Worm (Caenorhabditis elegans) whole organism, L4 larva: ENCODE measurements around the gene F41E6.5.
A peak's percentile ranks its signal among the peaks of the same experiment; 100 is the strongest.

Source experiments
- F37D6.2 ChIP-seq: sonication (generic microtip); optimal IDR thresholded peaks from 2 replicates; lab custom pipeline; 2016; ENCODE audit warnings: mild to moderate bottlenecking, missing genetic modification characterization, missing compliant biosample characterization
- R02D3.7 ChIP-seq: fragments of 150-350 bp; sonication (generic microtip); optimal IDR thresholded peaks from 3 replicates; lab custom pipeline; 2014; ENCODE audit warnings: missing biosample characterization, missing genetic modification characterization
- T20F7.1 ChIP-seq: fragments of 200-800 bp; sonication (Bioruptor generic); optimal IDR thresholded peaks from 2 replicates; lab custom pipeline; 2018; ENCODE audit warnings: mild to moderate bottlenecking, missing genetic modification characterization, missing compliant biosample characterization
- Y48G9A.11 ChIP-seq: fragments of 200-800 bp; sonication (Bioruptor generic); IDR thresholded peaks from 2 replicates; pipeline ENCODE4 v1.3.6; 2022; ENCODE audit warnings: missing genetic modification reagents, missing genetic modification characterization, missing compliant biosample characterization
- Y5F2A.4 ChIP-seq: fragments of 200-800 bp; sonication (Bioruptor generic); optimal IDR thresholded peaks from 2 replicates; lab custom pipeline; 2018; ENCODE audit warnings: mild to moderate bottlenecking, missing genetic modification characterization, missing compliant biosample characterization
- ZK546.5 ChIP-seq, 2 experiments: sonication (generic microtip); optimal IDR thresholded peaks; 2 replicates each; lab custom pipeline; 2017; ENCODE audit warnings: missing biosample characterization in 2 of 2, missing genetic modification characterization in 2 of 2
- aha-1 ChIP-seq: fragments of 150-350 bp; peaks from one replicate; lab custom pipeline; 2014; ENCODE audit warnings: missing biosample characterization, missing genetic modification characterization
- ama-1 ChIP-seq: fragments of 150-350 bp; optimal IDR thresholded peaks from 2 replicates; lab custom pipeline; 2014; ENCODE audit warnings: inconsistent platforms, mixed read lengths
- ceh-20 ChIP-seq: fragments of 200-800 bp; sonication (Bioruptor generic); IDR thresholded peaks from 2 replicates; pipeline ENCODE4 v1.3.6; 2022; ENCODE audit warnings: missing genetic modification reagents, missing genetic modification characterization, missing compliant biosample characterization
- ces-1 ChIP-seq: fragments of 150-350 bp; sonication (generic microtip); optimal IDR thresholded peaks from 4 replicates; lab custom pipeline; 2014; ENCODE audit warnings: missing biosample characterization, missing genetic modification reagents, missing genetic modification characterization
- cey-2 ChIP-seq: sonication (generic microtip); optimal IDR thresholded peaks from 3 replicates; lab custom pipeline; 2017; ENCODE audit warnings: missing genetic modification characterization, mild to moderate bottlenecking, missing compliant biosample characterization, antibody characterized with exemption, borderline replicate concordance; ENCODE audit not compliant: insufficient read depth
- ctbp-1 ChIP-seq: fragments of 200-800 bp; sonication (Bioruptor generic); IDR thresholded peaks from 2 replicates; pipeline ENCODE4 v1.3.6; 2022; ENCODE audit warnings: missing genetic modification reagents, missing genetic modification characterization, missing compliant biosample characterization
- daf-16 ChIP-seq, 3 experiments: sonication (generic microtip); optimal IDR thresholded peaks; 2 replicates each; lab custom pipeline; 2016 to 2017; ENCODE audit warnings: missing genetic modification characterization in 3 of 3, missing genetic modification reagents in 3 of 3, mild to moderate bottlenecking in 2 of 3, missing compliant biosample characterization in 2 of 3, missing biosample characterization in 1 of 3, moderate library complexity in 1 of 3
- dmd-6 ChIP-seq: fragments of 200-800 bp; sonication (Bioruptor generic); IDR thresholded peaks from 2 replicates; pipeline ENCODE4 v1.3.6; 2022; ENCODE audit warnings: missing genetic modification reagents, missing genetic modification characterization, missing compliant biosample characterization
- dmd-8 ChIP-seq: fragments of 200-800 bp; sonication (Bioruptor generic); IDR thresholded peaks from 2 replicates; pipeline ENCODE4 v1.3.6; 2022; ENCODE audit warnings: missing genetic modification characterization, missing compliant biosample characterization
- dmd-9 ChIP-seq: fragments of 200-800 bp; sonication (Bioruptor generic); IDR thresholded peaks from 2 replicates; pipeline ENCODE4 v1.3.6; 2022; ENCODE audit warnings: missing genetic modification reagents, missing genetic modification characterization, missing compliant biosample characterization
- egl-43 ChIP-seq: fragments of 200-800 bp; sonication (Bioruptor generic); IDR thresholded peaks from 2 replicates; pipeline ENCODE4 v1.3.6; 2022; ENCODE audit warnings: missing genetic modification reagents, missing genetic modification characterization, missing compliant biosample characterization
- fkh-10 ChIP-seq: fragments of 150-350 bp; optimal IDR thresholded peaks from 2 replicates; lab custom pipeline; 2014; ENCODE audit warnings: missing biosample characterization, missing genetic modification reagents, missing genetic modification characterization
- fos-1 ChIP-seq: fragments of 150-350 bp; optimal IDR thresholded peaks from 2 replicates; lab custom pipeline; 2014; ENCODE audit warnings: missing biosample characterization, missing genetic modification characterization
- hlh-30 ChIP-seq: sonication (generic microtip); optimal IDR thresholded peaks from 2 replicates; lab custom pipeline; 2017; ENCODE audit warnings: antibody characterized with exemption, mild to moderate bottlenecking, missing genetic modification characterization, missing compliant biosample characterization; ENCODE audit not compliant: insufficient read depth
- lin-1 ChIP-seq: fragments of 200-800 bp; sonication (Bioruptor generic); IDR thresholded peaks from 2 replicates; pipeline ENCODE4 v1.3.6; 2022; ENCODE audit warnings: missing genetic modification reagents, missing genetic modification characterization, missing compliant biosample characterization
- lin-13 ChIP-seq: fragments of 150-350 bp; optimal IDR thresholded peaks from 2 replicates; lab custom pipeline; 2014; ENCODE audit warnings: missing biosample characterization, missing genetic modification reagents, missing genetic modification characterization
- lin-15B ChIP-seq: fragments of 150-350 bp; sonication (generic microtip); optimal IDR thresholded peaks from 3 replicates; lab custom pipeline; 2014; ENCODE audit warnings: missing biosample characterization, missing genetic modification characterization
- lin-29 ChIP-seq: fragments of 200-800 bp; sonication (Bioruptor generic); IDR thresholded peaks from 2 replicates; pipeline ENCODE4 v1.3.6; 2022; ENCODE audit warnings: missing genetic modification reagents, missing genetic modification characterization, missing compliant biosample characterization
- lin-39 ChIP-seq: fragments of 150-350 bp; optimal IDR thresholded peaks from 2 replicates; lab custom pipeline; 2014; ENCODE audit warnings: missing biosample characterization, missing genetic modification reagents, missing genetic modification characterization
- lsy-2 ChIP-seq, 2 experiments: fragments of 150-350 bp in 1 of 2; sonication (generic microtip) in 1 of 2; optimal IDR thresholded peaks; 2 replicates each; lab custom pipeline; 2014 to 2017; ENCODE audit warnings: missing biosample characterization in 2 of 2, missing genetic modification characterization in 2 of 2
- madf-5 ChIP-seq, 2 experiments: fragments of 200-800 bp; sonication (Bioruptor generic); IDR thresholded peaks; 2 replicates each; pipeline ENCODE4 v1.3.6; 2022; ENCODE audit warnings: missing compliant biosample characterization in 2 of 2, missing genetic modification characterization in 2 of 2
- madf-9 ChIP-seq: fragments of 200-800 bp; sonication (Bioruptor generic); conservative IDR thresholded peaks from 2 replicates; pipeline ENCODE4 v1.3.6; 2022; ENCODE audit warnings: missing genetic modification reagents, missing genetic modification characterization, missing compliant biosample characterization
- mep-1 ChIP-seq: fragments of 150-350 bp; sonication (generic microtip); optimal IDR thresholded peaks from 3 replicates; lab custom pipeline; 2014; ENCODE audit warnings: missing biosample characterization, missing genetic modification characterization
- mxl-2 ChIP-seq: fragments of 200-800 bp; sonication (Bioruptor generic); conservative IDR thresholded peaks from 2 replicates; pipeline ENCODE4 v1.3.6; 2022; ENCODE audit warnings: missing genetic modification reagents, missing genetic modification characterization, missing compliant biosample characterization
- nhr-11 ChIP-seq: fragments of 150-350 bp; optimal IDR thresholded peaks from 2 replicates; lab custom pipeline; 2014; ENCODE audit warnings: missing biosample characterization, missing genetic modification characterization
- nhr-25 ChIP-seq: sonication (generic microtip); optimal IDR thresholded peaks from 2 replicates; lab custom pipeline; 2017; ENCODE audit warnings: missing genetic modification characterization, mild to moderate bottlenecking, missing compliant biosample characterization, antibody characterized with exemption, moderate library complexity, borderline replicate concordance; ENCODE audit not compliant: insufficient read depth
- nhr-28 ChIP-seq: fragments of 150-350 bp; optimal IDR thresholded peaks from 2 replicates; lab custom pipeline; 2014; ENCODE audit warnings: missing biosample characterization, missing genetic modification characterization
- nhr-42 ChIP-seq: fragments of 200-800 bp; sonication (Bioruptor generic); IDR thresholded peaks from 2 replicates; pipeline ENCODE4 v1.3.6; 2022; ENCODE audit warnings: missing genetic modification characterization, missing compliant biosample characterization
- nhr-48 ChIP-seq: sonication (generic microtip); optimal IDR thresholded peaks from 2 replicates; lab custom pipeline; 2016; ENCODE audit warnings: mild to moderate bottlenecking, missing genetic modification characterization, missing compliant biosample characterization
- nhr-6 ChIP-seq: fragments of 150-350 bp; optimal IDR thresholded peaks from 2 replicates; lab custom pipeline; 2014; ENCODE audit warnings: missing biosample characterization, missing genetic modification characterization
- nhr-76 ChIP-seq: fragments of 150-350 bp; optimal IDR thresholded peaks from 2 replicates; lab custom pipeline; 2014; ENCODE audit warnings: missing biosample characterization, missing genetic modification characterization
- nhr-77 ChIP-seq: fragments of 150-350 bp; optimal IDR thresholded peaks from 2 replicates; lab custom pipeline; 2014; ENCODE audit warnings: missing biosample characterization, missing genetic modification characterization
- rbr-2 ChIP-seq: sonication (generic microtip); optimal IDR thresholded peaks from 2 replicates; lab custom pipeline; 2016; ENCODE audit warnings: missing genotype, missing genetic modification characterization, missing compliant biosample characterization
- saeg-2 ChIP-seq: fragments of 200-800 bp; sonication (Bioruptor generic); IDR thresholded peaks from 2 replicates; pipeline ENCODE4 v1.3.6; 2022; ENCODE audit warnings: missing genetic modification reagents, missing genetic modification characterization, missing compliant biosample characterization
- sdz-12 ChIP-seq: fragments of 200-800 bp; sonication (Bioruptor generic); optimal IDR thresholded peaks from 2 replicates; lab custom pipeline; 2018; ENCODE audit warnings: mild to moderate bottlenecking, missing genetic modification characterization, missing compliant biosample characterization
- snpc-1.2 ChIP-seq: fragments of 200-800 bp; sonication (Bioruptor generic); IDR thresholded peaks from 2 replicates; pipeline ENCODE4 v1.3.6; 2022; ENCODE audit warnings: missing genetic modification reagents, missing genetic modification characterization, missing compliant biosample characterization
- snpc-4 ChIP-seq: fragments of 150-350 bp; optimal IDR thresholded peaks from 2 replicates; lab custom pipeline; 2014; ENCODE audit warnings: missing biosample characterization, missing genetic modification characterization
- spr-1 ChIP-seq: sonication (generic microtip); optimal IDR thresholded peaks from 2 replicates; lab custom pipeline; 2016; ENCODE audit warnings: mild to moderate bottlenecking, missing genetic modification characterization, missing compliant biosample characterization
- tag-97 ChIP-seq: fragments of 200-800 bp; sonication (Bioruptor generic); IDR thresholded peaks from 2 replicates; pipeline ENCODE4 v1.3.6; 2022; ENCODE audit warnings: missing genetic modification characterization, missing compliant biosample characterization
- zfp-2 ChIP-seq: sonication (generic microtip); optimal IDR thresholded peaks from 2 replicates; lab custom pipeline; 2016; ENCODE audit warnings: mild to moderate bottlenecking, missing genetic modification characterization, missing compliant biosample characterization
- zfp-3 ChIP-seq: fragments of 200-800 bp; sonication (Bioruptor generic); conservative IDR thresholded peaks from 2 replicates; pipeline ENCODE4 v1.3.6; 2022; ENCODE audit warnings: missing genetic modification reagents, missing genetic modification characterization, missing compliant biosample characterization
- ztf-11 ChIP-seq: fragments of 150-350 bp; optimal IDR thresholded peaks from 2 replicates; lab custom pipeline; 2014; ENCODE audit warnings: missing biosample characterization, missing genetic modification characterization
- ztf-7 ChIP-seq: fragments of 150-350 bp; optimal IDR thresholded peaks from 2 replicates; lab custom pipeline; 2014; ENCODE audit warnings: missing biosample characterization, missing genetic modification characterization

F41E6.5 gene

ce11 chrV:8606099-8606696 is 2.9 kb downstream of the F41E6.5 start, which contains the start of gene vps-60 (continued):
- TF ChIP-seq ztf-7 (peak; percentile 49), ztf-11 (tag; lab: Kevin White, UChicago) (no peak), nhr-42 (peak; percentile 77; the same call in 1 of the 2 replicates), sdz-12 (GFP tag; lab: Kevin White, UChicago) (peak; percentile 30), rbr-2 (peak; percentile 93), fkh-10 (GFP tag; lab: Kevin White, UChicago) (peak; percentile 74), hlh-30 (tag; lab: Kevin White, UChicago) (peak; percentile 93), Y48G9A.11 (peak; percentile 54; the same call in 1 of the 2 replicates), F37D6.2 (tag; lab: Kevin White, UChicago) (peak; percentile 69), nhr-25 (peak; percentile 94), fos-1 (tag; lab: Kevin White, UChicago) (peak; percentile 22), mxl-2 (GFP tag; lab: Robert Waterston, UW) (0 out of 2 replicates have a peak, but pooled peaks have one; percentile 15), spr-1 (tag; lab: Kevin White, UChicago) (peak; percentile 69), ama-1 (lab: Kevin White, UChicago) (peak; percentile 50), lin-13 (GFP tag; lab: Kevin White, UChicago) (peak; percentile 81), nhr-6 (tag; lab: Kevin White, UChicago) (peak; percentile 97), lin-15B (tag; lab: Kevin White, UChicago) (no peak), nhr-48 (tag; lab: Kevin White, UChicago) (peak; percentile 90), lin-1 (GFP tag; lab: Robert Waterston, UW) (peak; percentile 64), lin-29 (peak; percentile 76; the same call in 1 of the 2 replicates), mep-1 (tag; lab: Kevin White, UChicago) (peak; percentile 95), ZK546.5 (tag; optimal IDR thresholded peaks at IDR 0.05; lab: Kevin White, UChicago) (no peak), tag-97 (GFP tag; lab: Robert Waterston, UW) (no peak), daf-16 (GFP tag; optimal IDR thresholded peaks at IDR 0.05; lab: Kevin White, UChicago) (peak; percentile 26 to 53), daf-16 (tag; optimal IDR thresholded peaks at IDR 0.05; lab: Kevin White, UChicago) (peak; percentile 91), ceh-20 (GFP tag; lab: Robert Waterston, UW) (peak; percentile 89), snpc-4 (tag; lab: Kevin White, UChicago) (peak; percentile 18), dmd-8 (GFP tag; lab: Robert Waterston, UW) (no peak), cey-2 (tag; lab: Kevin White, UChicago) (peak; percentile 21), nhr-77 (tag; lab: Kevin White, UChicago) (peak; percentile 95), nhr-28 (tag; lab: Kevin White, UChicago) (peak; percentile 82), madf-5 (GFP tag; IDR thresholded peaks at IDR 0.05; lab: Robert Waterston, UW) (no peak), dmd-6 (GFP tag; lab: Robert Waterston, UW) (peak; percentile 98), ces-1 (GFP tag; lab: Kevin White, UChicago) (peak; percentile 35), ctbp-1 (GFP tag; lab: Robert Waterston, UW) (peak; percentile 86), R02D3.7 (tag; lab: Kevin White, UChicago) (no peak), nhr-76 (peak; percentile 8), Y5F2A.4 (GFP tag; lab: Kevin White, UChicago) (no peak), madf-9 (peak; percentile 91), lin-39 (no peak), nhr-11 (tag; lab: Kevin White, UChicago) (peak; percentile 93), zfp-2 (tag; lab: Kevin White, UChicago) (peak; percentile 70), aha-1 (tag; lab: Kevin White, UChicago) (peak; percentile 99), saeg-2 (GFP tag; lab: Robert Waterston, UW) (0 out of 2 replicates have a peak, but pooled peaks have one; percentile 42), egl-43 (GFP tag; lab: Robert Waterston, UW) (peak; percentile 74; the same call in 1 of the 2 replicates), T20F7.1 (peak; percentile 84), zfp-3 (GFP tag; lab: Robert Waterston, UW) (peak; percentile 55; the same call in 1 of the 2 replicates), snpc-1.2 (no peak), dmd-9 (no peak), lsy-2 (tag; optimal IDR thresholded peaks at IDR 0.05; lab: Kevin White, UChicago) (peak; percentile 43 to 92)
